Fruit fly (Drosophila melanogaster) whole organism, prepupa: ENCODE measurements around the gene rk.

Experiments
- CG10669 ChIP-seq: fragments of 200-800 bp; sonication (Bioruptor generic); optimal IDR thresholded peaks from 3 replicates; lab custom pipeline; 2018; ENCODE audit warnings: missing biosample characterization, mild to moderate bottlenecking, missing genetic modification characterization, moderate library complexity
- CG11294 ChIP-seq: fragments of 200-800 bp; sonication (Bioruptor generic); IDR thresholded peaks from 2 replicates; pipeline ENCODE4 v1.3.6; 2022; ENCODE audit warnings: missing biosample characterization, missing genetic modification characterization
- CG11762 ChIP-seq: fragments of 200-800 bp; sonication (Bioruptor generic); optimal IDR thresholded peaks from 3 replicates; lab custom pipeline; 2016; ENCODE audit warnings: missing biosample characterization, missing genetic modification characterization; ENCODE audit not compliant: insufficient read depth
- CG11902 ChIP-seq: fragments of 200-800 bp; sonication (Bioruptor generic); optimal IDR thresholded peaks from 3 replicates; lab custom pipeline; 2016; ENCODE audit warnings: missing biosample characterization, missing genetic modification characterization
- CG15336 ChIP-seq: fragments of 200-800 bp; sonication (Bioruptor generic); IDR thresholded peaks from 2 replicates; pipeline ENCODE4 v1.3.6; 2022; ENCODE audit warnings: missing biosample characterization, missing genetic modification characterization
- CG16779 ChIP-seq: fragments of 200-800 bp; sonication (Bioruptor generic); optimal IDR thresholded peaks from 3 replicates; lab custom pipeline; 2017; ENCODE audit warnings: missing biosample characterization, mild to moderate bottlenecking, missing genetic modification characterization
- CG3032 ChIP-seq: fragments of 200-800 bp; optimal IDR thresholded peaks from 2 replicates; lab custom pipeline; 2019; ENCODE audit warnings: missing biosample characterization, mild to moderate bottlenecking, missing genetic modification characterization, moderate library complexity
- CG32006 ChIP-seq: fragments of 200-800 bp; sonication (Bioruptor generic); optimal IDR thresholded peaks from 3 replicates; lab custom pipeline; 2017; ENCODE audit warnings: missing biosample characterization, mild to moderate bottlenecking, missing genetic modification characterization
- CG3919 ChIP-seq: fragments of 200-800 bp; sonication (Bioruptor generic); optimal IDR thresholded peaks from 3 replicates; lab custom pipeline; 2016; ENCODE audit warnings: missing biosample characterization, missing genetic modification characterization
- CG6163 ChIP-seq: fragments of 200-800 bp; sonication (Bioruptor generic); IDR thresholded peaks from 3 replicates; pipeline ENCODE4 v1.3.6; 2022; ENCODE audit warnings: missing biosample characterization, missing genetic modification characterization
- CG6276 ChIP-seq: fragments of 200-800 bp; sonication (Bioruptor generic); optimal IDR thresholded peaks from 2 replicates; lab custom pipeline; 2017; ENCODE audit warnings: missing biosample characterization, mild to moderate bottlenecking, missing genetic modification characterization
- CG6792 ChIP-seq: fragments of 200-800 bp; sonication (Bioruptor generic); optimal IDR thresholded peaks from 3 replicates; lab custom pipeline; 2016; ENCODE audit warnings: missing biosample characterization, missing genetic modification characterization
- CG8632 ChIP-seq: fragments of 200-800 bp; sonication (Bioruptor generic); optimal IDR thresholded peaks from 3 replicates; lab custom pipeline; 2016; ENCODE audit warnings: missing biosample characterization, missing genetic modification characterization
- CG9139 ChIP-seq: fragments of 200-800 bp; sonication (Bioruptor generic); optimal IDR thresholded peaks from 3 replicates; lab custom pipeline; 2017; ENCODE audit warnings: missing biosample characterization, mild to moderate bottlenecking, missing genetic modification characterization
- Eip75B ChIP-seq: fragments of 200-800 bp; sonication (Bioruptor generic); optimal IDR thresholded peaks from 3 replicates; lab custom pipeline; 2016; ENCODE audit warnings: missing biosample characterization, missing genetic modification characterization
- Eip78C ChIP-seq: fragments of 200-800 bp; sonication (Bioruptor generic); peaks from one replicate; lab custom pipeline; 2016; ENCODE audit warnings: missing biosample characterization, missing genetic modification characterization
- Hr38 ChIP-seq: sonication (Bioruptor generic); optimal IDR thresholded peaks from 2 replicates; lab custom pipeline; 2016; ENCODE audit warnings: missing biosample characterization, missing genetic modification characterization
- Hr39 ChIP-seq: fragments of 200-800 bp; sonication (Bioruptor generic); optimal IDR thresholded peaks from 2 replicates; lab custom pipeline; 2016; ENCODE audit warnings: missing biosample characterization, missing genetic modification characterization
- OdsH ChIP-seq: fragments of 200-800 bp; sonication (Bioruptor generic); optimal IDR thresholded peaks from 3 replicates; lab custom pipeline; 2016; ENCODE audit warnings: missing biosample characterization, missing genetic modification characterization
- Smox ChIP-seq: fragments of 200-800 bp; sonication (Bioruptor generic); optimal IDR thresholded peaks from 3 replicates; lab custom pipeline; 2016; ENCODE audit warnings: missing biosample characterization, missing genetic modification characterization
- acj6 ChIP-seq: fragments of 200-800 bp; sonication (Bioruptor generic); optimal IDR thresholded peaks from 3 replicates; lab custom pipeline; 2016; ENCODE audit warnings: missing biosample characterization, missing genetic modification characterization
- cyc ChIP-seq: fragments of 200-800 bp; sonication (Bioruptor generic); optimal IDR thresholded peaks from 3 replicates; lab custom pipeline; 2016; ENCODE audit warnings: missing biosample characterization, missing genetic modification characterization
- dsx ChIP-seq: fragments of 200-800 bp; optimal IDR thresholded peaks from 3 replicates; lab custom pipeline; 2019; ENCODE audit warnings: missing biosample characterization, mild to moderate bottlenecking, missing genetic modification characterization, moderate library complexity; ENCODE audit not compliant: poor library complexity, severe bottlenecking
- eg ChIP-seq: fragments of 200-800 bp; sonication (Bioruptor generic); IDR thresholded peaks from 3 replicates; pipeline ENCODE4 v1.3.6; 2022; ENCODE audit warnings: missing biosample characterization, missing genetic modification characterization
- esn ChIP-seq: fragments of 200-800 bp; sonication (Bioruptor generic); optimal IDR thresholded peaks from 2 replicates; lab custom pipeline; 2016; ENCODE audit warnings: missing biosample characterization, mild to moderate bottlenecking, missing genetic modification characterization, moderate library complexity
- fkh ChIP-seq: fragments of 200-800 bp; sonication (Bioruptor generic); optimal IDR thresholded peaks from 3 replicates; lab custom pipeline; 2017; ENCODE audit warnings: missing biosample characterization, mild to moderate bottlenecking, missing genetic modification characterization, moderate library complexity
- lz ChIP-seq: fragments of 200-800 bp; sonication (Bioruptor generic); optimal IDR thresholded peaks from 3 replicates; lab custom pipeline; 2016; ENCODE audit warnings: missing biosample characterization, missing genetic modification characterization
- pdm3 ChIP-seq: fragments of 200-800 bp; sonication (Bioruptor generic); optimal IDR thresholded peaks from 3 replicates; lab custom pipeline; 2016; ENCODE audit warnings: missing biosample characterization, missing genetic modification characterization
- salr ChIP-seq, 2 experiments: fragments of 200-800 bp; sonication (Bioruptor generic); optimal IDR thresholded peaks; 3 replicates each; lab custom pipeline; 2016 to 2018; ENCODE audit warnings: missing biosample characterization in 2 of 2, missing genetic modification characterization in 2 of 2, mild to moderate bottlenecking in 1 of 2
- spab ChIP-seq: fragments of 200-800 bp; sonication (Bioruptor generic); optimal IDR thresholded peaks from 2 replicates; lab custom pipeline; 2017; ENCODE audit warnings: missing biosample characterization, mild to moderate bottlenecking, missing genetic modification characterization, missing genetic modification reagents
- svp ChIP-seq: fragments of 200-800 bp; sonication (Bioruptor generic); peaks from one replicate; lab custom pipeline; 2016; ENCODE audit warnings: missing biosample characterization, missing genetic modification characterization

rk gene

dm6 chr2L:13955775-13956174 is 45.3 kb downstream of the rk start (continued):
- peak; percentile 94 for TF ChIP-seq CG3032
- TF ChIP-seq CG9139, result peak; percentile 67
- TF ChIP-seq svp, result peak; percentile 95
- TF ChIP-seq Hr38 (GFP tag; lab: Kevin White, UChicago), result no peak
- TF ChIP-seq CG32006, result peak; percentile 95
- TF ChIP-seq acj6 (GFP tag; lab: Kevin White, UChicago), result peak; percentile 96
- TF ChIP-seq salr (GFP tag; optimal IDR thresholded peaks at IDR 0.05; lab: Kevin White, UChicago), result peak; percentile 88 to 92
- TF ChIP-seq CG6276 (GFP tag; lab: Kevin White, UChicago), result peak; percentile 90
- TF ChIP-seq eg, result peak; percentile 94
- peak; percentile 98 for TF ChIP-seq lz (GFP tag; lab: Kevin White, UChicago)
- peak; percentile 96 for TF ChIP-seq CG6792
- TF ChIP-seq Eip75B, result peak; percentile 96
- TF ChIP-seq CG8632 (GFP tag; lab: Kevin White, UChicago), result peak; percentile 91
- peak; percentile 72 for TF ChIP-seq CG11902
- peak; percentile 98 for TF ChIP-seq Smox (GFP tag; lab: Kevin White, UChicago)
- TF ChIP-seq Hr39 (GFP tag; lab: Kevin White, UChicago), result peak; percentile 99
- peak; percentile 88 for TF ChIP-seq spab (GFP tag; lab: Kevin White, UChicago)
- TF ChIP-seq CG11294 (GFP tag; lab: Robert Waterston, UW), result peak; percentile 95
- TF ChIP-seq CG10669, result peak; percentile 90
- no peak for TF ChIP-seq fkh (GFP tag; lab: Kevin White, UChicago)
- TF ChIP-seq Eip78C (GFP tag; lab: Kevin White, UChicago), result peak; percentile 98
- TF ChIP-seq CG11762 (GFP tag; lab: Kevin White, UChicago), result peak; percentile 93

DNA sequence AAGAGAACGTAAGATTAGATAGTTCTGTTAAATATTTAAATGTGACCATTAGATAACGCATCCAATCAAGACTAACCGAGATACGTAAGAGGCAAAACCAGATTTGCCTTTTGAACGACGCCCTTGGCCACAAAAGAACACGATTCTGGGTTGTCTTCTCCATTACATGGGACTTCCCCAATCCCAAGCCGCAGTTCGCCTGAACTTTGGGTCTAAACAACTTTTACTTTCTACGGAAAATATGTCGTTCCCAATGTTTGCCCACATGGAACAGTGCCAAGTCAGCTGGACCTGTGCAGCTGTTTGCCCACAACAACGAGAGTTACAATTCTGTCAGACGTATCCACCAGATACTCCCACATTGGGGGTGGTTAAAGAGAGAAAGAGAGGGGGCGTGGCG is 51.3 kb downstream of the rk start:
- TF ChIP-seq cyc (GFP tag; lab: Kevin White, UChicago), result no peak
- no peak for TF ChIP-seq CG3919
- no peak for TF ChIP-seq CG16779 (tag; lab: Kevin White, UChicago)
- no peak for TF ChIP-seq lz (GFP tag; lab: Kevin White, UChicago)
- TF ChIP-seq OdsH, result no peak
- TF ChIP-seq dsx, result no peak
- TF ChIP-seq CG6792, result no peak
- no peak for TF ChIP-seq CG6163
- no peak for TF ChIP-seq esn (GFP tag; lab: Kevin White, UChicago)

dm6 chr2L:13947476-13947875 is 53.6 kb downstream of the rk start, which contains the start of gene Vajk3:
Vajk3 (minus strand) TSS chr2L:13947476.
- TF ChIP-seq eg (0 out of 3 replicates have a peak, but pooled peaks have one; percentile 16), Smox (GFP tag; lab: Kevin White, UChicago) (no peak)
- TF ChIP-seq, all 60 proteins: peak for 1

- TF ChIP-seq CG15336 (0 out of 2 replicates have a peak, but pooled peaks have one; percentile 16), CG16779 (tag; lab: Kevin White, UChicago) (no peak), eg (peak; percentile 42; the same call in 1 of the 3 replicates), pdm3 (GFP tag; lab: Kevin White, UChicago) (no peak), CG6792 (no peak), Eip78C (GFP tag; lab: Kevin White, UChicago) (peak; percentile 42)
Measured at dm6 chr2L:13934542-13935065, 66.4 kb downstream of the rk start, which contains the start of gene Vajk2. Vajk2 (minus strand) TSS chr2L:13934692.
